Fruit fly (Drosophila melanogaster) S2 (cell line): ENCODE data around the gene Unc50.

ENCODE experiments used
- CG8478 ChIP-seq: fragments of >200 bp; optimal IDR thresholded peaks from 2 replicates; lab custom pipeline; 2018
- CTCF ChIP-seq, 2 experiments: fragments of >200 bp; optimal IDR thresholded peaks; 2 replicates each; lab custom pipeline; 2018

dm6 chr3R:8645580-8646220 lies 30.7 kb downstream of the Unc50 start, which contains the start of gene Cyp313b1:
- TF ChIP-seq CG8478 (lab: Kevin White, UChicago) (no peak), CTCF (optimal IDR thresholded peaks at IDR 0.05; lab: Kevin White, UChicago) (no peak)
